Fruit fly (Drosophila melanogaster) whole organism, embryonic: ENCODE measurements around the gene BuGZ.

Source experiments
- Abd-B ChIP-seq: fragments of 200-800 bp; sonication (Bioruptor generic); optimal IDR thresholded peaks from 2 replicates; lab custom pipeline; 2018; ENCODE audit warnings: missing biosample characterization, mild to moderate bottlenecking, missing genetic modification characterization, moderate library complexity
- Atf3 ChIP-seq: fragments of 200-800 bp; sonication (Bioruptor generic); optimal IDR thresholded peaks from 3 replicates; lab custom pipeline; 2016; ENCODE audit warnings: missing biosample characterization, missing genetic modification characterization
- Awh ChIP-seq: fragments of 200-800 bp; sonication (Bioruptor generic); IDR thresholded peaks from 2 replicates; pipeline ENCODE4, ENCODE4 v1.3.6; 2022; ENCODE audit warnings: missing biosample characterization, missing genetic modification characterization
- BEAF-32 ChIP-seq: fragments of 200-800 bp; sonication (Bioruptor generic); optimal IDR thresholded peaks from 3 replicates; lab custom pipeline; 2017; ENCODE audit warnings: missing biosample characterization, missing genetic modification characterization, mild to moderate bottlenecking, moderate library complexity, missing genetic modification reagents
- Bdp1 ChIP-seq: fragments of 200-800 bp; sonication (Bioruptor generic); optimal IDR thresholded peaks from 3 replicates; lab custom pipeline; 2016; ENCODE audit warnings: missing biosample characterization, missing genetic modification characterization
- CG12744 ChIP-seq: fragments of 200-800 bp; sonication (Bioruptor generic); optimal IDR thresholded peaks from 2 replicates; lab custom pipeline; 2016; ENCODE audit warnings: missing biosample characterization, missing genetic modification characterization
- CG1529 ChIP-seq: fragments of 200-800 bp; sonication (Bioruptor generic); optimal IDR thresholded peaks from 3 replicates; lab custom pipeline; 2018; ENCODE audit warnings: missing biosample characterization, missing genetic modification characterization
- CG1647 ChIP-seq: fragments of 200-800 bp; sonication (Bioruptor generic); optimal IDR thresholded peaks from 3 replicates; lab custom pipeline; 2016; ENCODE audit warnings: missing biosample characterization, missing genetic modification characterization
- CG17328 ChIP-seq: fragments of 200-800 bp; sonication (Bioruptor generic); IDR thresholded peaks from 2 replicates; pipeline ENCODE4 v1.3.6; 2022; ENCODE audit warnings: missing biosample characterization, missing genetic modification characterization
- CG17829 ChIP-seq: fragments of 200-800 bp; optimal IDR thresholded peaks from 2 replicates; lab custom pipeline; 2019; ENCODE audit warnings: missing biosample characterization, mild to moderate bottlenecking, missing genetic modification characterization, moderate library complexity
- CG18011 ChIP-seq: fragments of 200-800 bp; sonication (Bioruptor generic); optimal IDR thresholded peaks from 2 replicates; lab custom pipeline; 2017; ENCODE audit warnings: missing biosample characterization, missing genetic modification characterization, mild to moderate bottlenecking, moderate library complexity, missing genotype
- CG18262 ChIP-seq: fragments of 200-800 bp; optimal IDR thresholded peaks from 3 replicates; lab custom pipeline; 2019; ENCODE audit warnings: missing biosample characterization, mild to moderate bottlenecking, missing genetic modification characterization, moderate library complexity
- CG2120 ChIP-seq: fragments of 200-800 bp; sonication (Bioruptor generic); optimal IDR thresholded peaks from 3 replicates; lab custom pipeline; 2016; ENCODE audit warnings: missing biosample characterization, missing genetic modification characterization
- CG2678 ChIP-seq: fragments of 200-800 bp; sonication (Bioruptor generic); optimal IDR thresholded peaks from 3 replicates; lab custom pipeline; 2019; ENCODE audit warnings: missing biosample characterization, mild to moderate bottlenecking, missing genetic modification characterization, moderate library complexity
- CG3065 ChIP-seq: fragments of 200-800 bp; sonication (Bioruptor generic); optimal IDR thresholded peaks from 2 replicates; lab custom pipeline; 2016; ENCODE audit warnings: missing biosample characterization, missing genetic modification characterization
- CG3847 ChIP-seq: fragments of 200-800 bp; sonication (Bioruptor generic); IDR thresholded peaks from 2 replicates; pipeline ENCODE4 v1.3.6; 2022; ENCODE audit warnings: missing biosample characterization, missing genetic modification characterization
- CG4707 ChIP-seq: fragments of 200-800 bp; sonication (Bioruptor generic); optimal IDR thresholded peaks from 2 replicates; lab custom pipeline; 2018; ENCODE audit warnings: missing biosample characterization, mild to moderate bottlenecking, missing genetic modification characterization, moderate library complexity
- CG6854 ChIP-seq: fragments of 200-800 bp; sonication (Bioruptor generic); optimal IDR thresholded peaks from 3 replicates; lab custom pipeline; 2017; ENCODE audit warnings: missing biosample characterization, mild to moderate bottlenecking, missing genetic modification characterization
- CG8924 ChIP-seq: fragments of 200-800 bp; optimal IDR thresholded peaks from 3 replicates; lab custom pipeline; 2019; ENCODE audit warnings: missing biosample characterization, mild to moderate bottlenecking, missing genetic modification characterization, moderate library complexity
- CG9215 ChIP-seq: fragments of 200-800 bp; sonication (Bioruptor generic); IDR thresholded peaks from 2 replicates; pipeline ENCODE4 v1.3.6; 2022; ENCODE audit warnings: missing biosample characterization, missing genetic modification characterization
- CG9727 ChIP-seq: fragments of 200-800 bp; sonication (Bioruptor generic); optimal IDR thresholded peaks from 3 replicates; lab custom pipeline; 2017; ENCODE audit warnings: missing biosample characterization, mild to moderate bottlenecking, missing genetic modification characterization
- Fer3 ChIP-seq: fragments of 200-800 bp; sonication (Bioruptor generic); optimal IDR thresholded peaks from 2 replicates; lab custom pipeline; 2018; ENCODE audit warnings: missing biosample characterization, mild to moderate bottlenecking, missing genetic modification characterization, moderate library complexity
- NC2β ChIP-seq: fragments of 200-800 bp; sonication (Bioruptor generic); optimal IDR thresholded peaks from 2 replicates; lab custom pipeline; 2016; ENCODE audit warnings: missing biosample characterization, missing genetic modification characterization
- NK7.1 ChIP-seq: fragments of 200-800 bp; sonication (Bioruptor generic); optimal IDR thresholded peaks from 3 replicates; lab custom pipeline; 2016; ENCODE audit warnings: missing biosample characterization, missing genetic modification characterization
- Neu2 ChIP-seq: fragments of 200-800 bp; sonication (Bioruptor generic); optimal IDR thresholded peaks from 3 replicates; lab custom pipeline; 2016; ENCODE audit warnings: missing biosample characterization, missing genetic modification characterization, borderline replicate concordance
- Nf-YB ChIP-seq: fragments of 200-800 bp; sonication (Bioruptor generic); optimal IDR thresholded peaks from 3 replicates; lab custom pipeline; 2019; ENCODE audit warnings: missing biosample characterization, mild to moderate bottlenecking, missing genetic modification characterization, moderate library complexity
- Oli ChIP-seq: fragments of 200-800 bp; sonication (Bioruptor generic); optimal IDR thresholded peaks from 2 replicates; lab custom pipeline; 2018; ENCODE audit warnings: missing biosample characterization, mild to moderate bottlenecking, missing genetic modification characterization, moderate library complexity
- Pdp1 ChIP-seq, 2 experiments: fragments of 200-800 bp; sonication (Bioruptor generic); optimal IDR thresholded peaks; 3 replicates each; lab custom pipeline; 2016; ENCODE audit warnings: missing biosample characterization in 2 of 2, missing genetic modification characterization in 2 of 2, mild to moderate bottlenecking in 1 of 2, moderate library complexity in 1 of 2
- Ravus ChIP-seq: fragments of 200-800 bp; sonication (Bioruptor generic); IDR thresholded peaks from 2 replicates; pipeline ENCODE4 v1.3.6; 2022; ENCODE audit warnings: missing biosample characterization, missing genetic modification characterization
- Usf ChIP-seq: fragments of 200-800 bp; sonication (Bioruptor generic); optimal IDR thresholded peaks from 2 replicates; lab custom pipeline; 2017; ENCODE audit warnings: missing genotype, missing biosample characterization, missing genetic modification characterization
- al ChIP-seq: fragments of 200-800 bp; sonication (Bioruptor generic); IDR thresholded peaks from 2 replicates; pipeline ENCODE4 v1.3.6; 2022; ENCODE audit warnings: missing biosample characterization, missing genetic modification characterization
- bigmax ChIP-seq: fragments of 200-800 bp; sonication (Bioruptor generic); optimal IDR thresholded peaks from 2 replicates; lab custom pipeline; 2018; ENCODE audit warnings: missing biosample characterization, mild to moderate bottlenecking, missing genetic modification characterization
- dati ChIP-seq: fragments of 200-800 bp; sonication (Bioruptor generic); IDR thresholded peaks from 2 replicates; pipeline ENCODE4 v1.3.6; 2022; ENCODE audit warnings: missing biosample characterization, missing genetic modification characterization
- emc ChIP-seq: fragments of 200-800 bp; sonication (Bioruptor generic); optimal IDR thresholded peaks from 2 replicates; lab custom pipeline; 2016; ENCODE audit warnings: missing biosample characterization, missing genetic modification characterization
- gsb ChIP-seq: fragments of 200-800 bp; sonication (Bioruptor generic); IDR thresholded peaks from 2 replicates; pipeline ENCODE4 v1.3.6; 2022; ENCODE audit warnings: missing biosample characterization, missing genetic modification characterization
- insv ChIP-seq, 2 experiments: fragments of 200-800 bp; sonication (Bioruptor generic); optimal IDR thresholded peaks; 3 replicates each; lab custom pipeline; 2016 to 2018; ENCODE audit warnings: missing biosample characterization in 2 of 2, missing genetic modification characterization in 2 of 2
- inv ChIP-seq: fragments of 200-800 bp; sonication (Bioruptor generic); IDR thresholded peaks from 2 replicates; pipeline ENCODE4 v1.3.6; 2022; ENCODE audit warnings: missing biosample characterization, missing genetic modification characterization; ENCODE audit not compliant: partially characterized antibody
- klu ChIP-seq: fragments of 200-800 bp; sonication (Bioruptor generic); IDR thresholded peaks from 2 replicates; pipeline ENCODE4 v1.3.6; 2022; ENCODE audit warnings: missing biosample characterization, missing genetic modification characterization
- lbe ChIP-seq: fragments of 200-800 bp; sonication (Bioruptor generic); optimal IDR thresholded peaks from 2 replicates; lab custom pipeline; 2016; ENCODE audit warnings: missing biosample characterization, mild to moderate bottlenecking, missing genetic modification characterization
- nau ChIP-seq: fragments of 200-800 bp; sonication (Bioruptor generic); optimal IDR thresholded peaks from 3 replicates; lab custom pipeline; 2017; ENCODE audit warnings: missing biosample characterization, mild to moderate bottlenecking, missing genetic modification characterization, missing genetic modification reagents
- oc ChIP-seq: fragments of 200-800 bp; sonication (Bioruptor generic); optimal IDR thresholded peaks from 2 replicates; lab custom pipeline; 2018; ENCODE audit warnings: missing biosample characterization, mild to moderate bottlenecking, missing genetic modification characterization, moderate library complexity
- phol ChIP-seq: fragments of 200-800 bp; sonication (Bioruptor generic); optimal IDR thresholded peaks from 3 replicates; lab custom pipeline; 2018; ENCODE audit warnings: missing biosample characterization, mild to moderate bottlenecking, missing genetic modification characterization, moderate library complexity
- pnt ChIP-seq: fragments of 200-800 bp; sonication (Bioruptor generic); optimal IDR thresholded peaks from 3 replicates; lab custom pipeline; 2016; ENCODE audit warnings: missing biosample characterization, missing genetic modification characterization
- pros ChIP-seq: fragments of 200-800 bp; sonication (Bioruptor generic); optimal IDR thresholded peaks from 3 replicates; lab custom pipeline; 2019; ENCODE audit warnings: missing biosample characterization, mild to moderate bottlenecking, missing genetic modification characterization, moderate library complexity
- so ChIP-seq: fragments of 200-800 bp; sonication (Bioruptor generic); IDR thresholded peaks from 3 replicates; pipeline ENCODE4 v1.3.6; 2022; ENCODE audit warnings: missing biosample characterization, missing genetic modification characterization
- sqz ChIP-seq: fragments of 200-800 bp; sonication (Bioruptor generic); optimal IDR thresholded peaks from 3 replicates; lab custom pipeline; 2018; ENCODE audit warnings: missing biosample characterization, mild to moderate bottlenecking, missing genetic modification characterization
- tll ChIP-seq, 2 experiments: fragments of 200-800 bp in 1 of 2; fragments of >200 bp in 1 of 2; sonication (Bioruptor generic) in 1 of 2; optimal IDR thresholded peaks; 2 replicates each; lab custom pipeline; 2017 to 2019; ENCODE audit warnings: missing biosample characterization in 2 of 2, missing genetic modification characterization in 2 of 2, mild to moderate bottlenecking in 1 of 2, moderate library complexity in 1 of 2
- twi ChIP-seq: fragments of 200-800 bp; optimal IDR thresholded peaks from 2 replicates; lab custom pipeline; 2019; ENCODE audit warnings: missing biosample characterization, mild to moderate bottlenecking, missing genetic modification characterization, moderate library complexity

The BuGZ gene

dm6 chr2L:16715841-16716701 is 27.1 kb upstream of the BuGZ start, which contains the start of the genes Cyt-c-d and CG31808 (continued):
- TF ChIP-seq twi (tag; lab: Kevin White, UChicago) = peak; percentile 90
- peak; percentile 97 for TF ChIP-seq so
- peak; percentile 87 for TF ChIP-seq CG9215 (GFP tag; lab: Robert Waterston, UW)
- TF ChIP-seq CG2678 (tag; lab: Kevin White, UChicago) = peak; percentile 97
- peak; percentile 91 for TF ChIP-seq CG12744
- TF ChIP-seq klu = peak; percentile 87
- peak; percentile 95 to 98 for TF ChIP-seq Pdp1 (GFP tag; optimal IDR thresholded peaks at IDR 0.05; lab: Kevin White, UChicago)
- TF ChIP-seq CG9727 (GFP tag; lab: Kevin White, UChicago) = peak; percentile 94
- peak; percentile 83 for TF ChIP-seq NK7.1 (GFP tag; lab: Kevin White, UChicago)
- peak; percentile 75 for TF ChIP-seq Usf (GFP tag; lab: Kevin White, UChicago)
- peak; percentile 92 for TF ChIP-seq pnt
- peak; percentile 90 for TF ChIP-seq dati
- peak; percentile 97 for TF ChIP-seq phol (tag; lab: Kevin White, UChicago)
- TF ChIP-seq CG3065 (GFP tag; lab: Kevin White, UChicago) = peak; percentile 89
- TF ChIP-seq Bdp1 (GFP tag; lab: Kevin White, UChicago) = peak; percentile 85
- peak in 1 of 2 experiments; percentile 11 for TF ChIP-seq tll (GFP tag; optimal IDR thresholded peaks at IDR 0.05; lab: Kevin White, UChicago)
- peak; percentile 98 for TF ChIP-seq CG18262 (tag; lab: Kevin White, UChicago)
- peak; percentile 94 for TF ChIP-seq gsb (GFP tag; lab: Robert Waterston, UW)
- peak; percentile 59 for TF ChIP-seq pros (GFP tag; lab: Kevin White, UChicago)
- TF ChIP-seq nau (GFP tag; lab: Kevin White, UChicago) = peak; percentile 98
- TF ChIP-seq oc (tag; lab: Kevin White, UChicago) = peak; percentile 99
- peak; percentile 85 for TF ChIP-seq al
- TF ChIP-seq CG17829 (tag; lab: Kevin White, UChicago) = peak; percentile 98
- peak in 1 of 2 experiments; percentile 59 for TF ChIP-seq insv (GFP tag; optimal IDR thresholded peaks at IDR 0.05; lab: Kevin White, UChicago)
- TF ChIP-seq CG1529 = peak; percentile 98
- TF ChIP-seq inv (GFP tag; lab: Robert Waterston, UW) = no peak
- TF ChIP-seq CG2120 (GFP tag; lab: Kevin White, UChicago) = peak; percentile 97
- peak; percentile 98 for TF ChIP-seq CG8924 (tag; lab: Kevin White, UChicago)
- TF ChIP-seq CG4707 (GFP tag; lab: Kevin White, UChicago) = peak; percentile 93
- peak; percentile 92 for TF ChIP-seq CG6854 (GFP tag; lab: Kevin White, UChicago)
- peak; percentile 93 for TF ChIP-seq CG3847
- peak; percentile 90 for TF ChIP-seq Atf3 (GFP tag; lab: Kevin White, UChicago)
- TF ChIP-seq emc (GFP tag; lab: Kevin White, UChicago) = peak; percentile 72
- peak; percentile 8 for TF ChIP-seq BEAF-32 (GFP tag; lab: Kevin White, UChicago)
- peak; percentile 93 for TF ChIP-seq lbe (GFP tag; lab: Kevin White, UChicago)
- peak; percentile 48 for TF ChIP-seq bigmax
- TF ChIP-seq Oli (tag; lab: Kevin White, UChicago) = peak; percentile 98
- peak; percentile 87 for TF ChIP-seq CG18011 (GFP tag; lab: Kevin White, UChicago)
- peak; percentile 86 for TF ChIP-seq Nf-YB (GFP tag; lab: Kevin White, UChicago)
- TF ChIP-seq Awh = peak; percentile 98
- peak; percentile 86 for TF ChIP-seq CG1647 (GFP tag; lab: Kevin White, UChicago)
- no peak for TF ChIP-seq Neu2 (GFP tag; lab: Kevin White, UChicago)
- peak; percentile 90 for TF ChIP-seq Ravus (GFP tag; lab: Robert Waterston, UW)
- peak; percentile 95 for TF ChIP-seq Abd-B (GFP tag; lab: Kevin White, UChicago)
- peak; percentile 99 for TF ChIP-seq CG17328
- TF ChIP-seq sqz (GFP tag; lab: Kevin White, UChicago) = peak; percentile 91
- peak; percentile 92 for TF ChIP-seq NC2β (GFP tag; lab: Kevin White, UChicago)
- peak; percentile 95 for TF ChIP-seq Fer3 (tag; lab: Kevin White, UChicago)
